Fruit fly (Drosophila melanogaster) whole organism, embryonic: ENCODE results near the gene Bruce.

Experiments
- Doc2 ChIP-seq: fragments of 200-800 bp; sonication (Bioruptor generic); IDR thresholded peaks from 2 replicates; pipeline ENCODE4 v1.3.6; 2022; ENCODE audit warnings: missing biosample characterization, missing genetic modification characterization
- Neu2 ChIP-seq: fragments of 200-800 bp; sonication (Bioruptor generic); optimal IDR thresholded peaks from 3 replicates; lab custom pipeline; 2016; ENCODE audit warnings: missing biosample characterization, missing genetic modification characterization, borderline replicate concordance
- Nf-YC ChIP-seq: fragments of 200-800 bp; optimal IDR thresholded peaks from 3 replicates; lab custom pipeline; 2019; ENCODE audit warnings: missing biosample characterization, mild to moderate bottlenecking, missing genetic modification characterization, moderate library complexity
- mld ChIP-seq: fragments of 200-800 bp; sonication (Bioruptor generic); IDR thresholded peaks from 3 replicates; pipeline ENCODE4 v1.3.6; 2022; ENCODE audit warnings: missing biosample characterization, missing genetic modification characterization; ENCODE audit not compliant: partially characterized antibody
- shn ChIP-seq: fragments of 200-800 bp; sonication (Bioruptor generic); optimal IDR thresholded peaks from 3 replicates; lab custom pipeline; 2016; ENCODE audit warnings: missing biosample characterization, missing genetic modification characterization
- slp2 ChIP-seq: fragments of 200-800 bp; sonication (Bioruptor generic); optimal IDR thresholded peaks from 2 replicates; lab custom pipeline; 2016; ENCODE audit warnings: missing biosample characterization, missing genetic modification characterization
- so ChIP-seq: fragments of 200-800 bp; sonication (Bioruptor generic); IDR thresholded peaks from 3 replicates; pipeline ENCODE4 v1.3.6; 2022; ENCODE audit warnings: missing biosample characterization, missing genetic modification characterization
- usp ChIP-seq: fragments of >200 bp; optimal IDR thresholded peaks from 2 replicates; lab custom pipeline; 2017; ENCODE audit warnings: missing biosample characterization, missing genetic modification characterization

dm6 chr3R:10379409-10379808 is 48.3 kb upstream of the Bruce start:
- TF ChIP-seq so (GFP tag; lab: Robert Waterston, UW) (no peak), shn (GFP tag; lab: Kevin White, UChicago) (no peak), Doc2 (no peak), usp (no peak), Nf-YC (no peak), Neu2 (GFP tag; lab: Kevin White, UChicago) (no peak), mld (GFP tag; lab: Robert Waterston, UW) (no peak), slp2 (GFP tag; lab: Kevin White, UChicago) (no peak)
